Worm (Caenorhabditis elegans) whole organism, L2 larva: ENCODE results near the gene C16B8.4.

Source experiments
- C34F6.9 ChIP-seq: fragments of 150-350 bp; optimal IDR thresholded peaks from 2 replicates; lab custom pipeline; 2014; ENCODE audit warnings: missing biosample characterization, missing genetic modification characterization
- R02D3.7 ChIP-seq: fragments of 150-350 bp; optimal IDR thresholded peaks from 2 replicates; lab custom pipeline; 2014; ENCODE audit warnings: missing biosample characterization, missing genetic modification characterization
- Y55F3AM.14 ChIP-seq: fragments of 200-800 bp; sonication (Bioruptor generic); optimal IDR thresholded peaks from 2 replicates; lab custom pipeline; 2018; ENCODE audit warnings: mild to moderate bottlenecking, missing genetic modification characterization, missing compliant biosample characterization
- ZK546.5 ChIP-seq: sonication (generic microtip); optimal IDR thresholded peaks from 2 replicates; lab custom pipeline; 2017; ENCODE audit warnings: missing biosample characterization, missing genetic modification characterization
- alr-1 ChIP-seq: fragments of 150-350 bp; optimal IDR thresholded peaks from 2 replicates; lab custom pipeline; 2014; ENCODE audit warnings: missing biosample characterization, missing genetic modification characterization
- aly-2 ChIP-seq: fragments of 150-350 bp; optimal IDR thresholded peaks from 2 replicates; lab custom pipeline; 2014; ENCODE audit warnings: missing biosample characterization, missing genetic modification characterization
- ama-1 ChIP-seq: fragments of 150-350 bp; optimal IDR thresholded peaks from 2 replicates; lab custom pipeline; 2018; ENCODE audit warnings: inconsistent platforms
- blmp-1 ChIP-seq: sonication (generic microtip); optimal IDR thresholded peaks from 2 replicates; lab custom pipeline; 2017; ENCODE audit warnings: missing genetic modification characterization, mild to moderate bottlenecking, missing compliant biosample characterization, antibody characterized with exemption, moderate library complexity; ENCODE audit not compliant: insufficient read depth
- ceh-82 ChIP-seq: fragments of 150-350 bp; optimal IDR thresholded peaks from 2 replicates; lab custom pipeline; 2014; ENCODE audit warnings: missing biosample characterization, missing genetic modification characterization
- crh-2 ChIP-seq: sonication (generic microtip); optimal IDR thresholded peaks from 2 replicates; lab custom pipeline; 2017; ENCODE audit warnings: missing biosample characterization, missing genetic modification characterization
- dmd-4 ChIP-seq: sonication (generic microtip); optimal IDR thresholded peaks from 2 replicates; lab custom pipeline; 2017; ENCODE audit warnings: missing biosample characterization, missing genetic modification characterization
- egl-27 ChIP-seq: sonication (generic microtip); optimal IDR thresholded peaks from 3 replicates; lab custom pipeline; 2017; ENCODE audit warnings: missing biosample characterization, missing genetic modification reagents, missing genetic modification characterization
- fos-1 ChIP-seq: fragments of 150-350 bp; optimal IDR thresholded peaks from 2 replicates; lab custom pipeline; 2014; ENCODE audit warnings: missing biosample characterization, missing genetic modification characterization
- gmeb-1 ChIP-seq: fragments of 150-350 bp; optimal IDR thresholded peaks from 2 replicates; lab custom pipeline; 2014; ENCODE audit warnings: missing biosample characterization, missing genetic modification characterization
- lin-11 ChIP-seq: fragments of 150-350 bp; sonication (generic microtip); optimal IDR thresholded peaks from 2 replicates; lab custom pipeline; 2014; ENCODE audit warnings: missing biosample characterization, missing genetic modification characterization, inconsistent platforms, mixed read lengths
- lin-13 ChIP-seq: fragments of 150-350 bp; optimal IDR thresholded peaks from 2 replicates; lab custom pipeline; 2014; ENCODE audit warnings: missing biosample characterization, missing genetic modification reagents, missing genetic modification characterization
- lin-39 ChIP-seq: fragments of 150-350 bp; optimal IDR thresholded peaks from 2 replicates; lab custom pipeline; 2014; ENCODE audit warnings: missing biosample characterization, missing genetic modification reagents, missing genetic modification characterization
- mbf-1 ChIP-seq: sonication (generic microtip); optimal IDR thresholded peaks from 2 replicates; lab custom pipeline; 2017; ENCODE audit warnings: missing biosample characterization, missing genetic modification characterization
- mdl-1 ChIP-seq, 2 experiments: fragments of 150-350 bp in 1 of 2; sonication (generic microtip) in 1 of 2; optimal IDR thresholded peaks; 2 replicates each; lab custom pipeline; 2017; ENCODE audit warnings: missing biosample characterization in 2 of 2, missing genetic modification characterization in 2 of 2
- nhr-10 ChIP-seq: sonication (generic microtip); optimal IDR thresholded peaks from 2 replicates; lab custom pipeline; 2017; ENCODE audit warnings: missing biosample characterization, missing genetic modification characterization
- nhr-12 ChIP-seq: fragments of 150-350 bp; optimal IDR thresholded peaks from 2 replicates; lab custom pipeline; 2014; ENCODE audit warnings: missing biosample characterization, missing genetic modification characterization
- nhr-129 ChIP-seq: fragments of 150-350 bp; optimal IDR thresholded peaks from 2 replicates; lab custom pipeline; 2014; ENCODE audit warnings: missing biosample characterization, missing genetic modification characterization
- nhr-23 ChIP-seq: fragments of 150-350 bp; optimal IDR thresholded peaks from 2 replicates; lab custom pipeline; 2014; ENCODE audit warnings: missing biosample characterization, missing genetic modification reagents, missing genetic modification characterization
- nhr-6 ChIP-seq: fragments of 150-350 bp; optimal IDR thresholded peaks from 2 replicates; lab custom pipeline; 2014; ENCODE audit warnings: missing biosample characterization, missing genetic modification characterization
- nhr-77 ChIP-seq: fragments of 150-350 bp; optimal IDR thresholded peaks from 2 replicates; lab custom pipeline; 2014; ENCODE audit warnings: missing biosample characterization, missing genetic modification characterization
- peb-1 ChIP-seq: fragments of 150-350 bp; optimal IDR thresholded peaks from 2 replicates; lab custom pipeline; 2014; ENCODE audit warnings: missing biosample characterization, missing genetic modification characterization
- sem-4 ChIP-seq: fragments of 150-350 bp; optimal IDR thresholded peaks from 2 replicates; lab custom pipeline; 2014; ENCODE audit warnings: missing biosample characterization, missing genetic modification reagents, missing genetic modification characterization
- sma-3 ChIP-seq: sonication (generic microtip); optimal IDR thresholded peaks from 2 replicates; lab custom pipeline; 2016; ENCODE audit warnings: missing genetic modification reagents, missing genetic modification characterization, missing compliant biosample characterization
- sma-9 ChIP-seq, 2 experiments: fragments of 150-350 bp in 1 of 2; sonication (generic microtip) in 1 of 2; optimal IDR thresholded peaks; 2 replicates each; lab custom pipeline; 2014 to 2016; ENCODE audit warnings: missing genetic modification characterization in 2 of 2, mild to moderate bottlenecking in 1 of 2, missing biosample characterization in 1 of 2, missing compliant biosample characterization in 1 of 2, missing genetic modification reagents in 1 of 2, moderate library complexity in 1 of 2
- snpc-4 ChIP-seq: fragments of 150-350 bp; optimal IDR thresholded peaks from 2 replicates; lab custom pipeline; 2014; ENCODE audit warnings: missing biosample characterization, missing genetic modification characterization
- unc-39 ChIP-seq: fragments of 150-350 bp; optimal IDR thresholded peaks from 2 replicates; lab custom pipeline; 2014; ENCODE audit warnings: missing biosample characterization, missing genetic modification characterization
- unc-62 ChIP-seq: fragments of 150-350 bp; optimal IDR thresholded peaks from 2 replicates; lab custom pipeline; 2014; ENCODE audit warnings: missing biosample characterization, missing genetic modification reagents, missing genetic modification characterization
- zag-1 ChIP-seq: fragments of 150-350 bp; optimal IDR thresholded peaks from 2 replicates; lab custom pipeline; 2014; ENCODE audit warnings: missing biosample characterization, missing genetic modification characterization
- ztf-1 ChIP-seq: fragments of 200-800 bp; sonication (Bioruptor generic); conservative IDR thresholded peaks from 2 replicates; pipeline ENCODE4 v1.3.6; 2022; ENCODE audit warnings: missing genetic modification characterization, missing compliant biosample characterization
- ztf-11 ChIP-seq: sonication (generic microtip); optimal IDR thresholded peaks from 2 replicates; lab custom pipeline; 2017; ENCODE audit warnings: missing biosample characterization, missing genetic modification characterization
- ztf-4 ChIP-seq: fragments of 150-350 bp; optimal IDR thresholded peaks from 2 replicates; lab custom pipeline; 2014; ENCODE audit warnings: missing biosample characterization, missing genetic modification characterization

The C16B8.4 gene

DNA sequence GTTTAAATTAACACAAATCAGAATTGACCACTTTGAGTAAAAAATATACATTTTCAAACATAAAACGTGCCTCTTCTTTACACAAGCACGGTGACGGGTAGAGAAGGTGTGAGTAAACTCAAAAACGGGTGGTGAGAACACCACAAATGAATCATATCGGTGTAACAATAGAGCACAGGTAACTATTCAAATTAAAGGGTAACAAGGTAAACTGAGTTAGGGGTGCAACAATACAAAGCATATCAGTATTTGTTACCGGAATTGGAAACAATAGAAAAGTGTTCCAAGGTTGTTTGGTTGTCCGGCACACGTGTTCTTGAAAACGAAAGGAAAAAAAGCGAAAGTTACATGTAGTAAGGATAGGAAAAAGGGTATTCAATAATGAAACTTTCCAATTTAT is 8.9 kb upstream of the C16B8.4 start:
- TF ChIP-seq nhr-6 (tag; lab: Kevin White, UChicago) = no peak
- no peak for TF ChIP-seq ZK546.5 (tag; lab: Kevin White, UChicago)
- TF ChIP-seq mdl-1 (tag; optimal IDR thresholded peaks at IDR 0.05; lab: Kevin White, UChicago) = no peak
- no peak for TF ChIP-seq alr-1 (tag; lab: Kevin White, UChicago)
- no peak for TF ChIP-seq fos-1 (tag; lab: Kevin White, UChicago)
- no peak for TF ChIP-seq unc-39 (tag; lab: Kevin White, UChicago)
- TF ChIP-seq blmp-1 = peak; percentile 62

DNA sequence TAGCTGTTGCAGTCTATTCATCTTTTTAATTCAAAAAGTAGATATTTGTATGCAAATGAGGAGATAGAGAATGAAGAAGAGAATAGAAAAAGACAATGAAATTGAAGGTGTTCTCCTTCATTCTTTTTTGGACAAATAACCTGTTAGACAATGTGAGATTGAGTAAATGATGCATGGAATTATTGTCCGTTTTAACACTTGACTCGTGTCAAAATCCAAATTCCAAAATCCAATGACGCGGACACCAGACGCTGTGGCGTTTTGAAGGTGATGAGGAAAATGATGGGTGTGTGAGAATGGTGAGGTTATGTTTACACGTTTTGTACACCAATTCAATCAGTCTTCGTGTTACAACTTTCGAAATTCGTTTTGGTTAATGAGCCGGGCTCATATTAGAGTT is 5.7 kb upstream of the C16B8.4 start:
- no peak for TF ChIP-seq unc-39 (tag; lab: Kevin White, UChicago)
- no peak for TF ChIP-seq egl-27
- no peak for TF ChIP-seq sma-9 (GFP tag; optimal IDR thresholded peaks at IDR 0.05; lab: Kevin White, UChicago)
- TF ChIP-seq sma-9 (tag; optimal IDR thresholded peaks at IDR 0.05; lab: Kevin White, UChicago) = no peak
- no peak for TF ChIP-seq nhr-129
- TF ChIP-seq peb-1 (tag; lab: Kevin White, UChicago) = no peak
- no peak for TF ChIP-seq blmp-1
- no peak for TF ChIP-seq sma-3 (GFP tag; lab: Kevin White, UChicago)
- TF ChIP-seq sem-4 (tag; lab: Kevin White, UChicago) = no peak
- no peak for TF ChIP-seq mbf-1 (tag; lab: Kevin White, UChicago)
- no peak for TF ChIP-seq aly-2 (tag; lab: Kevin White, UChicago)
- no peak for TF ChIP-seq dmd-4 (tag; lab: Kevin White, UChicago)
- no peak for TF ChIP-seq lin-39
- TF ChIP-seq nhr-10 (tag; lab: Kevin White, UChicago) = no peak
- TF ChIP-seq nhr-12 (tag; lab: Kevin White, UChicago) = no peak

DNA sequence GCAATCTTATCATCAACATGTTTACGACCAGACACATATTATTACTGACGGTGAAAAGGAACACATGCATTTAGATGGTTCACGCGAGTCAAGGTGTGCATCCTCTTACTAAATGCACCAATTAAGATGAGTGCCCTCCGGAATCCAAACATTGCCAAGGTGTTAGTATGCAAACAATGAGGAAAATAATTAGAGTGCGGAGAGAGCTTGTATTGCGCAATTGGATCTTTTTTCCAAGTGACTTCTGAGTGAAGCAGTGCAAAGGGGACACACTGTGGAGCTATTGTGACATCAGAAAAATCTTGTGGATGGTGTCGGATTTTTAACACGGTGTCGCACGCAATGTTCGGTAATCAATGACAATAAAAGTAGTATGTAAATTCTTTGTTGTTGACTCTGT is 3.8 kb upstream of the C16B8.4 start:
- TF ChIP-seq C34F6.9 (no peak), ama-1 (lab: Kevin White, UChicago) (no peak), unc-62 (GFP tag; lab: Kevin White, UChicago) (no peak), mbf-1 (tag; lab: Kevin White, UChicago) (no peak), nhr-77 (tag; lab: Kevin White, UChicago) (no peak), R02D3.7 (tag; lab: Kevin White, UChicago) (no peak)

DNA sequence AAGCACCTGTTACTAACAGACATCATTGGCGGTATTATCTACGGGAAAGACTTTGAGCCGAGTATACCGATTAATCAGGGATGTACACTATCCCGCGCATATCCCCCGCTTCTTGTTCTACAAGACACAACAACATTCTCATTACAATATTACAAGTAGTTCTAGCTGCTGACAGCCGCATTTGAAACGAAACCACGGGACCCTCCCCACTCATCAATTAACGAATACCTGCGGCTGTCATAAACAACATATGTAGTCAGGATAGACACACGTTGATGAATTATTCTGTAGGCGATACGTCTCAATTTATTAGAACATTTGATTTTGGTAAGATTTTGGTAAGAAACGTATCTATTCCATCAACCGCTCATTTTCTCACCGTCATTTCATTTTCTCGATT is 3.3 kb upstream of the C16B8.4 start:
- TF ChIP-seq R02D3.7 (tag; lab: Kevin White, UChicago) = no peak
- TF ChIP-seq lin-39 = no peak
- TF ChIP-seq zag-1 (tag; lab: Kevin White, UChicago) = no peak
- no peak for TF ChIP-seq Y55F3AM.14
- TF ChIP-seq ztf-4 (tag; lab: Kevin White, UChicago) = no peak
- no peak for TF ChIP-seq snpc-4 (tag; lab: Kevin White, UChicago)
- TF ChIP-seq nhr-23 (tag; lab: Kevin White, UChicago) = no peak
- TF ChIP-seq egl-27 = no peak
- TF ChIP-seq gmeb-1 = no peak
- no peak for TF ChIP-seq sma-3 (GFP tag; lab: Kevin White, UChicago)
- TF ChIP-seq unc-39 (tag; lab: Kevin White, UChicago) = no peak
- TF ChIP-seq lin-11 (tag; lab: Kevin White, UChicago) = no peak
- TF ChIP-seq ztf-11 = no peak
- TF ChIP-seq ceh-82 (tag; lab: Kevin White, UChicago) = no peak
- no peak for TF ChIP-seq lin-13
- TF ChIP-seq ztf-1 (GFP tag; lab: Robert Waterston, UW) = no peak
- TF ChIP-seq, all 48 proteins: peak for 0

DNA sequence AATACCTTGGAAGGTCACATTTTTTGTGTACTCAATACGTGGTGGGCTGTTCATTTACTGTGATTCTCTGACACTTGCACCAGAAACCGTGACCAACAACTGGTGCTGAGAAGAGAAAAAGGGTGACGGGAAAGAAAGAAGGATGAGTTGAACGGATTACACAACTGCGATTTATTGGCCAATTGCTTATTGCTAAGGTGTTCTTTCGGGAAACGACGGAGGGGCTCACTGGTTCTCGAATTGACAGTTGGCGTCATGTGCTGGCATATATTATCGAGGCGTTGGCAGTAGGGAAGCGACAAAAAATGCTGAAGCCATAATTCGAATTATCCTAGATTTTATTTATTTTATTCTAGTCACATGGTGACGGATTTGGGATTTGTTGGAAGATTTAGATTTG is 726 bp upstream of the C16B8.4 start:
- no peak for TF ChIP-seq crh-2
- TF ChIP-seq ztf-1 (GFP tag; lab: Robert Waterston, UW) = no peak
